Fruit fly (Drosophila melanogaster): ENCODE data around the gene larp.

larp gene

dm6 chr3R:28292498-28292897 lies 43.7 kb downstream of the larp start, which contains the start of gene Mst98Cb:
Mst98Cb (plus strand) TSS chr3R:28292798.
- no peak for TF ChIP-seq CG17801 (GFP tag; optimal IDR thresholded peaks at IDR 0.05; ENCODE audit: partially characterized antibody)

dm6 chr3R:28291038-28291437 lies 45.2 kb downstream of the larp start, which contains the start of gene Mst98Ca:
Mst98Ca (plus strand) TSS chr3R:28291338.
- TF ChIP-seq CG17801 (GFP tag; optimal IDR thresholded peaks at IDR 0.05; ENCODE audit: partially characterized antibody), result no peak

dm6 chr3R:28283419-28283818 lies 52.8 kb downstream of the larp start, which contains the start of gene CG34437:
CG34437 (plus strand) TSS chr3R:28283719.
- TF ChIP-seq CG17801 (GFP tag; optimal IDR thresholded peaks at IDR 0.05; ENCODE audit: partially characterized antibody), result no peak

dm6 chr3R:28282280-28282679 lies 54.0 kb downstream of the larp start, which contains the start of gene CG34436:
CG34436 (plus strand) TSS chr3R:28282580.
- TF ChIP-seq CG17801 (GFP tag; optimal IDR thresholded peaks at IDR 0.05; ENCODE audit: partially characterized antibody), result no peak
